Worm (Caenorhabditis elegans) whole organism, L1 larva: ENCODE results near the gene Y46G5A.18.

Source experiments
- C34B4.2 ChIP-seq: sonication (generic microtip); optimal IDR thresholded peaks from 2 replicates; lab custom pipeline; 2017; ENCODE audit warnings: mild to moderate bottlenecking, missing genetic modification characterization, missing compliant biosample characterization
- F16B12.6 ChIP-seq: fragments of 150-350 bp; optimal IDR thresholded peaks from 2 replicates; lab custom pipeline; 2014; ENCODE audit warnings: missing biosample characterization, missing genetic modification characterization
- aha-1 ChIP-seq: fragments of 150-350 bp; optimal IDR thresholded peaks from 2 replicates; lab custom pipeline; 2014; ENCODE audit warnings: missing biosample characterization, missing genetic modification characterization
- aly-2 ChIP-seq: fragments of 150-350 bp; optimal IDR thresholded peaks from 2 replicates; lab custom pipeline; 2014; ENCODE audit warnings: missing biosample characterization, missing genetic modification characterization
- ama-1 ChIP-seq: fragments of 150-350 bp; optimal IDR thresholded peaks from 2 replicates; lab custom pipeline; 2014
- blmp-1 ChIP-seq: fragments of 150-350 bp; optimal IDR thresholded peaks from 2 replicates; lab custom pipeline; 2014; ENCODE audit warnings: missing biosample characterization, missing genetic modification characterization
- ceh-63 ChIP-seq: fragments of 200-800 bp; sonication (Bioruptor generic); optimal IDR thresholded peaks from 2 replicates; lab custom pipeline; 2018; ENCODE audit warnings: mild to moderate bottlenecking, missing genetic modification characterization, missing compliant biosample characterization
- ceh-8 ChIP-seq: fragments of 200-800 bp; sonication (Bioruptor generic); optimal IDR thresholded peaks from 2 replicates; lab custom pipeline; 2018; ENCODE audit warnings: mild to moderate bottlenecking, missing genetic modification characterization, moderate library complexity, missing compliant biosample characterization
- ceh-82 ChIP-seq, 3 experiments: fragments of 150-350 bp in 1 of 3; sonication (generic microtip) in 2 of 3; optimal IDR thresholded peaks; 2 replicates each; lab custom pipeline; 2014 to 2017; ENCODE audit warnings: missing biosample characterization in 3 of 3, missing genetic modification characterization in 3 of 3
- ceh-88 ChIP-seq: fragments of 200-800 bp; sonication (Bioruptor generic); IDR thresholded peaks from 2 replicates; pipeline ENCODE4 v1.3.6; 2022; ENCODE audit warnings: missing genetic modification characterization, missing compliant biosample characterization
- dpl-1 ChIP-seq, 3 experiments: fragments of 150-350 bp in 2 of 3; sonication (generic microtip) in 1 of 3; optimal IDR thresholded peaks; 2 replicates each; lab custom pipeline; 2014 to 2017; ENCODE audit warnings: missing biosample characterization in 3 of 3, missing genetic modification characterization in 3 of 3, missing genetic modification reagents in 3 of 3
- dsc-1 ChIP-seq: sonication (generic microtip); optimal IDR thresholded peaks from 2 replicates; lab custom pipeline; 2016; ENCODE audit warnings: mild to moderate bottlenecking, missing genetic modification characterization, missing compliant biosample characterization
- efl-1 ChIP-seq, 4 experiments: fragments of 150-350 bp; optimal IDR thresholded peaks in 3 of 4; peaks in 1 of 4; 1 replicate in 1 of 4; 2 replicates in 3 of 4; lab custom pipeline; 2014; ENCODE audit warnings: missing biosample characterization in 2 of 4, missing genetic modification characterization in 2 of 4, missing genetic modification reagents in 2 of 4
- efl-3 ChIP-seq: fragments of 200-800 bp; sonication (Bioruptor generic); optimal IDR thresholded peaks from 2 replicates; lab custom pipeline; 2018; ENCODE audit warnings: mild to moderate bottlenecking, missing genetic modification characterization, missing compliant biosample characterization
- egl-13 ChIP-seq: sonication (generic microtip); optimal IDR thresholded peaks from 2 replicates; lab custom pipeline; 2016; ENCODE audit warnings: missing genotype, missing genetic modification reagents, missing genetic modification characterization, missing compliant biosample characterization
- egl-27 ChIP-seq, 2 experiments: fragments of 150-350 bp in 1 of 2; sonication (generic microtip); optimal IDR thresholded peaks; 3 replicates each; lab custom pipeline; 2017 to 2018; ENCODE audit warnings: missing biosample characterization in 2 of 2, missing genetic modification characterization in 2 of 2, missing genetic modification reagents in 2 of 2
- ets-5 ChIP-seq: fragments of 200-800 bp; sonication (Bioruptor generic); IDR thresholded peaks from 2 replicates; pipeline ENCODE4 v1.3.6; 2022; ENCODE audit warnings: missing genetic modification characterization, missing compliant biosample characterization
- fkh-4 ChIP-seq: sonication (generic microtip); optimal IDR thresholded peaks from 2 replicates; lab custom pipeline; 2016; ENCODE audit warnings: missing compliant biosample characterization, missing genetic modification characterization, borderline replicate concordance
- fkh-8 ChIP-seq: sonication (generic microtip); optimal IDR thresholded peaks from 2 replicates; lab custom pipeline; 2016; ENCODE audit warnings: mild to moderate bottlenecking, missing genetic modification characterization, missing compliant biosample characterization
- hlh-4 ChIP-seq: sonication (generic microtip); optimal IDR thresholded peaks from 2 replicates; lab custom pipeline; 2016; ENCODE audit warnings: mild to moderate bottlenecking, missing genetic modification characterization, missing compliant biosample characterization
- hpl-2 ChIP-seq: fragments of 150-350 bp; optimal IDR thresholded peaks from 2 replicates; lab custom pipeline; 2014; ENCODE audit warnings: missing biosample characterization, missing genetic modification reagents, missing genetic modification characterization
- irx-1 ChIP-seq: sonication (generic microtip); optimal IDR thresholded peaks from 2 replicates; lab custom pipeline; 2016; ENCODE audit warnings: missing genetic modification characterization, missing compliant biosample characterization
- isw-1 ChIP-seq: fragments of 200-800 bp; sonication (Bioruptor generic); IDR thresholded peaks from 2 replicates; pipeline ENCODE4 v1.3.6; 2022; ENCODE audit warnings: missing genetic modification characterization, missing compliant biosample characterization
- jun-1 ChIP-seq: fragments of 150-350 bp; optimal IDR thresholded peaks from 2 replicates; lab custom pipeline; 2014; ENCODE audit warnings: missing biosample characterization, missing genetic modification reagents, missing genetic modification characterization
- lin-35 ChIP-seq, 2 experiments: fragments of 150-350 bp; optimal IDR thresholded peaks; 2 replicates each; lab custom pipeline; 2014; ENCODE audit warnings: missing biosample characterization in 2 of 2, missing genetic modification characterization in 2 of 2, missing genetic modification reagents in 2 of 2
- lir-3 ChIP-seq: sonication (generic microtip); optimal IDR thresholded peaks from 2 replicates; lab custom pipeline; 2016; ENCODE audit warnings: mild to moderate bottlenecking, missing genetic modification characterization, moderate library complexity, missing compliant biosample characterization; ENCODE audit not compliant: poor library complexity
- mab-9 ChIP-seq: fragments of 200-800 bp; sonication (Bioruptor generic); IDR thresholded peaks from 2 replicates; pipeline ENCODE4 v1.3.6; 2022; ENCODE audit warnings: missing genetic modification reagents, missing genetic modification characterization, missing compliant biosample characterization
- mdl-1 ChIP-seq, 2 experiments: fragments of 150-350 bp; optimal IDR thresholded peaks; 2 replicates each; lab custom pipeline; 2014 to 2017; ENCODE audit warnings: missing biosample characterization in 2 of 2, missing genetic modification characterization in 2 of 2, inconsistent platforms in 1 of 2
- mef-2 ChIP-seq: fragments of 150-350 bp; optimal IDR thresholded peaks from 2 replicates; lab custom pipeline; 2014; ENCODE audit warnings: missing biosample characterization, missing genetic modification characterization
- mep-1 ChIP-seq: fragments of 150-350 bp; optimal IDR thresholded peaks from 2 replicates; lab custom pipeline; 2014; ENCODE audit warnings: missing biosample characterization, missing genetic modification characterization
- nhr-11 ChIP-seq: fragments of 150-350 bp; optimal IDR thresholded peaks from 2 replicates; lab custom pipeline; 2014; ENCODE audit warnings: missing biosample characterization, missing genetic modification characterization
- nhr-237 ChIP-seq: fragments of 150-350 bp; optimal IDR thresholded peaks from 2 replicates; lab custom pipeline; 2014; ENCODE audit warnings: missing biosample characterization, missing genetic modification characterization
- nhr-28 ChIP-seq: fragments of 150-350 bp; optimal IDR thresholded peaks from 2 replicates; lab custom pipeline; 2014; ENCODE audit warnings: missing biosample characterization, missing genetic modification characterization
- nhr-47 ChIP-seq: sonication (generic microtip); optimal IDR thresholded peaks from 2 replicates; lab custom pipeline; 2016; ENCODE audit warnings: mild to moderate bottlenecking, missing genetic modification characterization, moderate library complexity, missing compliant biosample characterization
- nhr-71 ChIP-seq: sonication (generic microtip); optimal IDR thresholded peaks from 2 replicates; lab custom pipeline; 2016; ENCODE audit warnings: mild to moderate bottlenecking, missing genetic modification characterization, moderate library complexity, missing compliant biosample characterization
- nhr-76 ChIP-seq: sonication (generic microtip); optimal IDR thresholded peaks from 2 replicates; lab custom pipeline; 2017; ENCODE audit warnings: missing biosample characterization, missing genetic modification characterization
- nhr-77 ChIP-seq: fragments of 150-350 bp; optimal IDR thresholded peaks from 2 replicates; lab custom pipeline; 2014; ENCODE audit warnings: missing biosample characterization, missing genetic modification characterization
- nhr-84 ChIP-seq: sonication (generic microtip); optimal IDR thresholded peaks from 2 replicates; lab custom pipeline; 2017; ENCODE audit warnings: missing biosample characterization, missing genetic modification characterization
- nhr-85 ChIP-seq: sonication (generic microtip); peaks from one replicate; lab custom pipeline; 2016; ENCODE audit warnings: missing genetic modification characterization, inconsistent platforms, missing compliant biosample characterization
- nhr-90 ChIP-seq: sonication (generic microtip); optimal IDR thresholded peaks from 2 replicates; lab custom pipeline; 2016; ENCODE audit warnings: mild to moderate bottlenecking, missing genetic modification characterization, missing compliant biosample characterization; ENCODE audit not compliant: poor library complexity
- pag-3 ChIP-seq: sonication (generic microtip); optimal IDR thresholded peaks from 2 replicates; lab custom pipeline; 2017; ENCODE audit warnings: missing genetic modification characterization, mild to moderate bottlenecking, missing compliant biosample characterization, antibody characterized with exemption, borderline replicate concordance; ENCODE audit not compliant: insufficient read depth
- pax-3 ChIP-seq: fragments of 200-800 bp; sonication (Bioruptor generic); optimal IDR thresholded peaks from 2 replicates; lab custom pipeline; 2018; ENCODE audit warnings: mild to moderate bottlenecking, missing genetic modification characterization, moderate library complexity, missing compliant biosample characterization
- snu-23 ChIP-seq: sonication (generic microtip); optimal IDR thresholded peaks from 2 replicates; lab custom pipeline; 2016; ENCODE audit warnings: missing genetic modification characterization, missing compliant biosample characterization
- sox-4 ChIP-seq: sonication (generic microtip); optimal IDR thresholded peaks from 2 replicates; lab custom pipeline; 2016; ENCODE audit warnings: missing genetic modification characterization, missing compliant biosample characterization
- sptf-1 ChIP-seq: fragments of 150-350 bp; optimal IDR thresholded peaks from 2 replicates; lab custom pipeline; 2014; ENCODE audit warnings: missing biosample characterization, missing genetic modification characterization
- swsn-7 ChIP-seq: sonication (generic microtip); optimal IDR thresholded peaks from 2 replicates; lab custom pipeline; 2016; ENCODE audit warnings: missing genetic modification characterization, missing compliant biosample characterization
- tlp-1 ChIP-seq: fragments of 150-350 bp; optimal IDR thresholded peaks from 2 replicates; lab custom pipeline; 2014; ENCODE audit warnings: missing biosample characterization, missing genetic modification characterization
- unc-130 ChIP-seq: fragments of 150-350 bp; optimal IDR thresholded peaks from 2 replicates; lab custom pipeline; 2017; ENCODE audit warnings: missing biosample characterization, missing genetic modification characterization, inconsistent platforms
- unc-86 ChIP-seq: sonication (generic microtip); optimal IDR thresholded peaks from 2 replicates; lab custom pipeline; 2016; ENCODE audit warnings: missing genetic modification characterization, missing compliant biosample characterization
- vab-15 ChIP-seq: sonication (generic microtip); optimal IDR thresholded peaks from 2 replicates; lab custom pipeline; 2017; ENCODE audit warnings: missing genotype, mild to moderate bottlenecking, missing genetic modification characterization, missing compliant biosample characterization
- xbp-1 ChIP-seq: sonication (generic microtip); optimal IDR thresholded peaks from 2 replicates; lab custom pipeline; 2016; ENCODE audit warnings: missing genetic modification characterization, missing compliant biosample characterization
- zag-1 ChIP-seq: fragments of 150-350 bp; optimal IDR thresholded peaks from 2 replicates; lab custom pipeline; 2014; ENCODE audit warnings: missing biosample characterization, missing genetic modification characterization
- zip-4 ChIP-seq: fragments of 200-800 bp; sonication (Bioruptor generic); optimal IDR thresholded peaks from 2 replicates; lab custom pipeline; 2018; ENCODE audit warnings: mild to moderate bottlenecking, missing genetic modification characterization, moderate library complexity, missing compliant biosample characterization

Y46G5A.18 gene

DNA sequence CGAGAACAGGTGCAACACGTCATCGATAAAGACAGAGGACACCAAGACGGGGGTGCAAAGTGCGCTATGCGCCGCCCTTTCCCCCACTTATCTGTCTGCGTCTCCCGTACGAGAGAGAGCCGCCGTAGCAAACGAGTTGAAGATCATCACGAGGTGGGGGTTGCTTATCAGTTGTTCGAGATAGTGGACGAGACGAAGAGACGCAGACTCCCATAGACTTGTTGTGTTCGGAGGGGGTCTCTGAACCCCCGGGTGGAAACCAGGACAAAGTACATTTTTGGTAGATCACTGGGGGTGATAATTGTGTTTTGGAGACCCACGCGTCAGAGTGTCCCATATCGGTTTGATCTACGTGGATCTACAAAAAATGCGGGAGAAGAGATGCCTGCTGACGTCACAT lies 6.2 kb downstream of the Y46G5A.18 start (continued):
- TF ChIP-seq nhr-71 (tag; lab: Kevin White, UChicago) (peak; percentile 97), aha-1 (tag; lab: Kevin White, UChicago) (peak; percentile 71), dpl-1 (GFP tag; optimal IDR thresholded peaks at IDR 0.05; lab: Kevin White, UChicago) (peak; percentile 50 to 70 (median 63)), egl-13 (tag; lab: Kevin White, UChicago) (peak; percentile 53), ets-5 (GFP tag; lab: Robert Waterston, UW) (no peak), efl-3 (GFP tag; lab: Kevin White, UChicago) (no peak), nhr-28 (tag; lab: Kevin White, UChicago) (no peak), C34B4.2 (tag; lab: Kevin White, UChicago) (no peak), ceh-82 (tag; optimal IDR thresholded peaks at IDR 0.05; lab: Kevin White, UChicago) (peak in 2 of 3 experiments; percentile 4 to 47), sox-4 (tag; lab: Kevin White, UChicago) (no peak), snu-23 (peak; percentile 91), mef-2 (tag; lab: Kevin White, UChicago) (peak; percentile 48), efl-1 (optimal IDR thresholded peaks at IDR 0.05; lab: Kevin White, UChicago) (peak; percentile 67 to 69), efl-1 (GFP tag; optimal IDR thresholded peaks at IDR 0.05 in 1 of 2; lab: Kevin White, UChicago) (peak; percentile 53 to 95), ceh-63 (GFP tag; lab: Kevin White, UChicago) (no peak), nhr-237 (tag; lab: Kevin White, UChicago) (no peak), nhr-77 (peak; percentile 76), mdl-1 (tag; optimal IDR thresholded peaks at IDR 0.05; lab: Kevin White, UChicago) (peak; percentile 62 to 94), lin-35 (GFP tag; optimal IDR thresholded peaks at IDR 0.05; lab: Kevin White, UChicago) (peak; percentile 62 to 85), blmp-1 (tag; lab: Kevin White, UChicago) (peak; percentile 45), swsn-7 (peak; percentile 79), nhr-85 (tag; lab: Kevin White, UChicago) (peak; percentile 98), nhr-90 (tag; lab: Kevin White, UChicago) (peak; percentile 94), nhr-76 (no peak), nhr-11 (tag; lab: Kevin White, UChicago) (peak; percentile 85), egl-27 (tag; optimal IDR thresholded peaks at IDR 0.05; lab: Kevin White, UChicago) (peak in 1 of 2 experiments; percentile 80), aly-2 (no peak), zag-1 (tag; lab: Kevin White, UChicago) (no peak), sptf-1 (no peak), tlp-1 (tag; lab: Kevin White, UChicago) (no peak), hlh-4 (tag; lab: Kevin White, UChicago) (no peak), fkh-8 (peak; percentile 68), pag-3 (no peak), isw-1 (GFP tag; lab: Robert Waterston, UW) (no peak; the same call in 1 of the 2 replicates), nhr-47 (tag; lab: Kevin White, UChicago) (peak; percentile 87), nhr-84 (tag; lab: Kevin White, UChicago) (no peak), pax-3 (peak; percentile 67), xbp-1 (peak; percentile 75), vab-15 (no peak), F16B12.6 (no peak), ceh-88 (GFP tag; lab: Robert Waterston, UW) (peak; percentile 62), ceh-8 (GFP tag; lab: Kevin White, UChicago) (no peak), ama-1 (lab: Kevin White, UChicago) (no peak), mab-9 (no peak), unc-130 (tag; lab: Kevin White, UChicago) (peak; percentile 41), fkh-4 (tag; lab: Kevin White, UChicago) (no peak), hpl-2 (GFP tag; lab: Kevin White, UChicago) (peak; percentile 13), zip-4 (GFP tag; lab: Kevin White, UChicago) (no peak), unc-86 (no peak), dsc-1 (peak; percentile 16), lir-3 (tag; lab: Kevin White, UChicago) (no peak), irx-1 (peak; percentile 63), jun-1 (peak; percentile 84), mep-1 (tag; lab: Kevin White, UChicago) (peak; percentile 57)
